Worm (Caenorhabditis elegans) whole organism, L2 larva: ENCODE measurements around the gene C37C3.17.

Experiments used
- ZK546.5 ChIP-seq: sonication (generic microtip); optimal IDR thresholded peaks from 2 replicates; lab custom pipeline; 2017; ENCODE audit warnings: missing biosample characterization, missing genetic modification characterization
- ama-1 ChIP-seq: fragments of 150-350 bp; optimal IDR thresholded peaks from 2 replicates; lab custom pipeline; 2018; ENCODE audit warnings: inconsistent platforms
- egl-27 ChIP-seq: sonication (generic microtip); optimal IDR thresholded peaks from 3 replicates; lab custom pipeline; 2017; ENCODE audit warnings: missing biosample characterization, missing genetic modification reagents, missing genetic modification characterization
- lin-11 ChIP-seq: fragments of 150-350 bp; sonication (generic microtip); optimal IDR thresholded peaks from 2 replicates; lab custom pipeline; 2014; ENCODE audit warnings: missing biosample characterization, missing genetic modification characterization, inconsistent platforms, mixed read lengths
- lin-13 ChIP-seq: fragments of 150-350 bp; optimal IDR thresholded peaks from 2 replicates; lab custom pipeline; 2014; ENCODE audit warnings: missing biosample characterization, missing genetic modification reagents, missing genetic modification characterization
- lin-39 ChIP-seq: fragments of 150-350 bp; optimal IDR thresholded peaks from 2 replicates; lab custom pipeline; 2014; ENCODE audit warnings: missing biosample characterization, missing genetic modification reagents, missing genetic modification characterization
- nhr-10 ChIP-seq: sonication (generic microtip); optimal IDR thresholded peaks from 2 replicates; lab custom pipeline; 2017; ENCODE audit warnings: missing biosample characterization, missing genetic modification characterization
- nhr-129 ChIP-seq: fragments of 150-350 bp; optimal IDR thresholded peaks from 2 replicates; lab custom pipeline; 2014; ENCODE audit warnings: missing biosample characterization, missing genetic modification characterization
- nhr-23 ChIP-seq: fragments of 150-350 bp; optimal IDR thresholded peaks from 2 replicates; lab custom pipeline; 2014; ENCODE audit warnings: missing biosample characterization, missing genetic modification reagents, missing genetic modification characterization
- nhr-237 ChIP-seq: fragments of 150-350 bp; optimal IDR thresholded peaks from 2 replicates; lab custom pipeline; 2014; ENCODE audit warnings: missing biosample characterization, missing genetic modification characterization
- nhr-77 ChIP-seq: fragments of 150-350 bp; optimal IDR thresholded peaks from 2 replicates; lab custom pipeline; 2014; ENCODE audit warnings: missing biosample characterization, missing genetic modification characterization
- snpc-4 ChIP-seq: fragments of 150-350 bp; optimal IDR thresholded peaks from 2 replicates; lab custom pipeline; 2014; ENCODE audit warnings: missing biosample characterization, missing genetic modification characterization
- unc-55 ChIP-seq: fragments of 150-350 bp; sonication (generic microtip); optimal IDR thresholded peaks from 3 replicates; lab custom pipeline; 2014; ENCODE audit warnings: missing biosample characterization, missing genetic modification reagents, missing genetic modification characterization
- ztf-4 ChIP-seq: fragments of 150-350 bp; optimal IDR thresholded peaks from 2 replicates; lab custom pipeline; 2014; ENCODE audit warnings: missing biosample characterization, missing genetic modification characterization

ce11 chrV:7836911-7837310 lies 24.8 kb downstream of the C37C3.17 start, which contains the start of gene txt-5:
- TF ChIP-seq nhr-237 (tag; lab: Kevin White, UChicago) = no peak
- peak; percentile 26 for TF ChIP-seq ama-1 (lab: Kevin White, UChicago)
- peak; percentile 39 for TF ChIP-seq nhr-129 (tag; lab: Kevin White, UChicago)
- TF ChIP-seq ztf-4 (tag; lab: Kevin White, UChicago) = no peak
- TF ChIP-seq snpc-4 = no peak
- TF ChIP-seq nhr-10 (tag; lab: Kevin White, UChicago) = no peak
- TF ChIP-seq nhr-23 = no peak
- TF ChIP-seq unc-55 = no peak
- no peak for TF ChIP-seq lin-13 (GFP tag; lab: Kevin White, UChicago)
- no peak for TF ChIP-seq nhr-77 (tag; lab: Kevin White, UChicago)
- no peak for TF ChIP-seq lin-11 (tag; lab: Kevin White, UChicago)
- TF ChIP-seq egl-27 (tag; lab: Kevin White, UChicago) = no peak
- no peak for TF ChIP-seq ZK546.5 (tag; lab: Kevin White, UChicago)
- TF ChIP-seq lin-39 (tag; lab: Kevin White, UChicago) = no peak
